Worm (Caenorhabditis elegans): ENCODE data around the gene mlt-3.

ce11 chrIV:12259161-12259870 lies 32.4 kb upstream of the mlt-3 start, which contains the start of gene Y39C12A.9:
- TF ChIP-seq ama-1 (optimal IDR thresholded peaks at IDR 0.05), result no peak
- TF ChIP-seq fkh-10 (GFP tag; optimal IDR thresholded peaks at IDR 0.05), result no peak
